Worm (Caenorhabditis elegans): Measurements from ENCODE around the gene ttr-11.
"Not testable (repeated sequence)": the region's sequence is repeated elsewhere in the genome, so short reads cannot be mapped to it uniquely, and the experiment has no call there.

The ttr-11 gene

ce11 chrV:20568995-20569394, 34.1 kb upstream of the ttr-11 start, which contains the start of gene F26F2.4:
TSS of gene F26F2.4 (plus strand) at chrV:20569295.
- TF ChIP-seq snpc-1.3 (tag; optimal IDR thresholded peaks at IDR 0.05; ENCODE audit: insufficient read depth); tbp1 (GFP tag; optimal IDR thresholded peaks at IDR 0.05); ztf-3 (GFP tag; optimal IDR thresholded peaks at IDR 0.05): not testable (repeated sequence)

ce11 chrV:20573392-20573791, 29.7 kb upstream of the ttr-11 start, which contains the start of gene F26F2.5:
TSS of gene F26F2.5 (plus strand) at chrV:20573692.
- TF ChIP-seq athp-1 (tag; optimal IDR thresholded peaks at IDR 0.05): no peak
- TF ChIP-seq lin-35 (GFP tag; optimal IDR thresholded peaks at IDR 0.05): no peak
- TF ChIP-seq attf-6 (GFP tag; IDR thresholded peaks at IDR 0.05): no peak
- TF ChIP-seq Y56A3A.18 (GFP tag; IDR thresholded peaks at IDR 0.05): no peak
- TF ChIP-seq ama-1 (optimal IDR thresholded peaks at IDR 0.05): no peak
- no peak for TF ChIP-seq ama-1 (GFP tag; optimal IDR thresholded peaks at IDR 0.05)
- TF ChIP-seq hlh-12 (tag; optimal IDR thresholded peaks at IDR 0.05): no peak
- TF ChIP-seq T07F8.4 (tag; optimal IDR thresholded peaks at IDR 0.05): no peak
- TF ChIP-seq ets-4 (GFP tag; optimal IDR thresholded peaks at IDR 0.05): no peak

ce11 chrV:20574314-20574713, 28.8 kb upstream of the ttr-11 start, which contains the start of gene clec-263:
TSS of gene clec-263 (plus strand) at chrV:20574614.
- TF ChIP-seq dpl-1 (GFP tag; optimal IDR thresholded peaks at IDR 0.05) (no peak), tbp1 (GFP tag; optimal IDR thresholded peaks at IDR 0.05) (no peak), snpc-1.3 (tag; optimal IDR thresholded peaks at IDR 0.05; ENCODE audit: insufficient read depth) (no peak), Y79H2A.3 (GFP tag; conservative IDR thresholded peaks at IDR 0.05) (no peak), B0019.2 (GFP tag; conservative IDR thresholded peaks at IDR 0.05) (no peak), die-1 (tag; optimal IDR thresholded peaks at IDR 0.05) (no peak), let-526 (GFP tag; IDR thresholded peaks at IDR 0.05) (no peak), ztf-22 (GFP tag; optimal IDR thresholded peaks at IDR 0.05) (no peak), ceh-100 (GFP tag; IDR thresholded peaks at IDR 0.05) (no peak), Y95B8A.8 (GFP tag; IDR thresholded peaks at IDR 0.05) (no peak), ceh-40 (GFP tag; IDR thresholded peaks at IDR 0.05) (no peak), lag-1 (GFP tag; IDR thresholded peaks at IDR 0.05) (no peak), zfh-2 (GFP tag; conservative IDR thresholded peaks at IDR 0.05) (no peak), lin-40 (tag; optimal IDR thresholded peaks at IDR 0.05) (no peak), attf-6 (GFP tag; IDR thresholded peaks at IDR 0.05) (no peak)

- TF ChIP-seq F57A8.1 (GFP tag; optimal IDR thresholded peaks at IDR 0.05) (no peak), nfya-1 (tag; optimal IDR thresholded peaks at IDR 0.05; ENCODE audit: borderline replicate concordance, insufficient read depth) (no peak), dpl-1 (GFP tag; optimal IDR thresholded peaks at IDR 0.05) (no peak), unc-130 (GFP tag; optimal IDR thresholded peaks at IDR 0.05) (no peak), C06A6.2 (GFP tag; conservative IDR thresholded peaks at IDR 0.05) (no peak), madf-8 (GFP tag; conservative IDR thresholded peaks at IDR 0.05) (no peak), zfh-2 (GFP tag; conservative IDR thresholded peaks at IDR 0.05) (no peak), snpc-1.3 (tag; optimal IDR thresholded peaks at IDR 0.05; ENCODE audit: insufficient read depth) (no peak), cebp-2 (GFP tag; IDR thresholded peaks at IDR 0.05) (no peak), hmg-20 (GFP tag; IDR thresholded peaks at IDR 0.05) (no peak), egrh-3 (GFP tag; IDR thresholded peaks at IDR 0.05) (no peak)
These were observed 28.2 kb upstream of the ttr-11 start for ce11 chrV:20574872-20575271.

- TF ChIP-seq ZK185.1 (tag; optimal IDR thresholded peaks at IDR 0.05; ENCODE audit: poor library complexity, severe bottlenecking) (no peak), repo-1 (tag; optimal IDR thresholded peaks at IDR 0.05) (no peak), attf-6 (GFP tag; IDR thresholded peaks at IDR 0.05) (no peak), lir-1 (GFP tag; conservative IDR thresholded peaks at IDR 0.05) (no peak), pbrm-1 (GFP tag; IDR thresholded peaks at IDR 0.05) (no peak), egl-18 (GFP tag; IDR thresholded peaks at IDR 0.05) (no peak), ztf-6 (GFP tag; IDR thresholded peaks at IDR 0.05) (no peak), pha-4 (tag; optimal IDR thresholded peaks at IDR 0.05) (no peak), xnd-1 (tag; optimal IDR thresholded peaks at IDR 0.05) (no peak)
These were observed 23.6 kb upstream of the ttr-11 start, which contains the start of gene F26F2.8 for ce11 chrV:20579534-20579933. TSS of gene F26F2.8 (plus strand) at chrV:20579546.

Measured in whole organism, young adult.